Worm (Caenorhabditis elegans): Measurements from ENCODE around the gene eps-8.

DNA sequence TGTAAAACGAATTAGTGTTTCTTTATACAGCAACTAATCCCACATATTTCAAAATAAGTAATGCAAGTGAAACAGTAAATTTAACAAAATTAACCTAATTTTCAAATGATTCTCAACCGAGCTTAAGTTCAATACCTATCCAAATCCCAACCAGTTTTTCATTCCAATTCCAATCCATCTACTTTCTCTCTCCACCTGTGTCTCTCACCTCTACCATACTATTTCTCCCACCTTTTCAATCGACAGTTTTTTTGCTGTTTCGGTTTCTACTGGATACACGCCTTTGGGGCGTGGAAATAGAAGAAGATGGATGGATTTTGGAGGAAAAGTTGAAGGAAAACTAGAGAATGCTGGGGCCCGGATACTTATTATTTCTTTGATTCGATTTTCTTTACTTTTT lies 1.6 kb upstream of the eps-8 start:
- TF ChIP-seq egl-27 (tag; optimal IDR thresholded peaks at IDR 0.05) (no peak), lin-13 (GFP tag; optimal IDR thresholded peaks at IDR 0.05) (no peak), lir-3 (tag; optimal IDR thresholded peaks at IDR 0.05; ENCODE audit: poor library complexity) (no peak), ceh-82 (tag; optimal IDR thresholded peaks at IDR 0.05) (no peak), fkh-8 (tag; optimal IDR thresholded peaks at IDR 0.05) (no peak), nhr-76 (tag; optimal IDR thresholded peaks at IDR 0.05) (no peak), dpl-1 (GFP tag; optimal IDR thresholded peaks at IDR 0.05) (no peak), zag-1 (tag; optimal IDR thresholded peaks at IDR 0.05) (no peak)

Measured in whole organism, L1 larva.